Fruit fly (Drosophila melanogaster) whole organism, embryonic: ENCODE measurements around the gene Mkk4.
A peak's percentile ranks its signal among the peaks of the same experiment; 100 is the strongest.

Source experiments
- Abd-B ChIP-seq: fragments of 200-800 bp; sonication (Bioruptor generic); optimal IDR thresholded peaks from 2 replicates; lab custom pipeline; 2018; ENCODE audit warnings: missing biosample characterization, mild to moderate bottlenecking, missing genetic modification characterization, moderate library complexity
- C15 ChIP-seq: fragments of 200-800 bp; sonication (Bioruptor generic); IDR thresholded peaks from 3 replicates; pipeline ENCODE4 v1.3.6; 2022; ENCODE audit warnings: missing biosample characterization, missing genetic modification characterization
- CG10321 ChIP-seq: fragments of 200-800 bp; sonication (Bioruptor generic); IDR thresholded peaks from 2 replicates; pipeline ENCODE4 v1.3.6; 2022; ENCODE audit warnings: missing biosample characterization, missing genetic modification characterization
- CG11247 ChIP-seq: fragments of 200-800 bp; sonication (Bioruptor generic); IDR thresholded peaks from 2 replicates; pipeline ENCODE4 v1.3.6; 2022; ENCODE audit warnings: missing biosample characterization, missing genetic modification characterization
- CG12236 ChIP-seq: fragments of 200-800 bp; sonication (Bioruptor generic); optimal IDR thresholded peaks from 2 replicates; lab custom pipeline; 2016; ENCODE audit warnings: missing biosample characterization, missing genetic modification characterization
- CG12299 ChIP-seq: fragments of 200-800 bp; sonication (Bioruptor generic); optimal IDR thresholded peaks from 2 replicates; lab custom pipeline; 2018; ENCODE audit warnings: missing biosample characterization, mild to moderate bottlenecking, missing genetic modification characterization
- CG14441 ChIP-seq: fragments of 200-800 bp; sonication (Bioruptor generic); IDR thresholded peaks from 2 replicates; pipeline ENCODE4 v1.3.6; 2022; ENCODE audit warnings: missing biosample characterization, missing genetic modification characterization
- CG14965 ChIP-seq: fragments of 200-800 bp; sonication (Bioruptor generic); optimal IDR thresholded peaks from 2 replicates; lab custom pipeline; 2016; ENCODE audit warnings: missing biosample characterization, missing genetic modification characterization, borderline replicate concordance
- CG15011 ChIP-seq: fragments of 200-800 bp; sonication (Bioruptor generic); optimal IDR thresholded peaks from 3 replicates; lab custom pipeline; 2018; ENCODE audit warnings: missing biosample characterization, mild to moderate bottlenecking, missing genetic modification characterization
- CG15073 ChIP-seq: fragments of 200-800 bp; sonication (Bioruptor generic); optimal IDR thresholded peaks from 2 replicates; lab custom pipeline; 2016; ENCODE audit warnings: missing biosample characterization, missing genetic modification characterization
- CG15269 ChIP-seq: fragments of 200-800 bp; sonication (Bioruptor generic); optimal IDR thresholded peaks from 2 replicates; lab custom pipeline; 2018; ENCODE audit warnings: missing biosample characterization, mild to moderate bottlenecking, missing genetic modification characterization, moderate library complexity
- CG1647 ChIP-seq: fragments of 200-800 bp; sonication (Bioruptor generic); optimal IDR thresholded peaks from 3 replicates; lab custom pipeline; 2016; ENCODE audit warnings: missing biosample characterization, missing genetic modification characterization
- CG1792 ChIP-seq: fragments of 200-800 bp; sonication (Bioruptor generic); optimal IDR thresholded peaks from 2 replicates; lab custom pipeline; 2016; ENCODE audit warnings: missing biosample characterization, missing genetic modification characterization
- CG18476 ChIP-seq: fragments of 200-800 bp; sonication (Bioruptor generic); optimal IDR thresholded peaks from 2 replicates; lab custom pipeline; 2016; ENCODE audit warnings: missing biosample characterization, mild to moderate bottlenecking, missing genetic modification characterization
- CG18619 ChIP-seq: fragments of 200-800 bp; sonication (Bioruptor generic); optimal IDR thresholded peaks from 3 replicates; lab custom pipeline; 2017; ENCODE audit warnings: missing biosample characterization, mild to moderate bottlenecking, missing genetic modification characterization
- CG18764 ChIP-seq: fragments of 200-800 bp; sonication (Bioruptor generic); optimal IDR thresholded peaks from 3 replicates; lab custom pipeline; 2016; ENCODE audit warnings: missing biosample characterization, missing genetic modification characterization
- CG7372 ChIP-seq: fragments of 200-800 bp; sonication (Bioruptor generic); IDR thresholded peaks from 2 replicates; pipeline ENCODE4 v1.3.6; 2022; ENCODE audit warnings: missing biosample characterization, missing genetic modification characterization
- CG7928 ChIP-seq: fragments of 200-800 bp; sonication (Bioruptor generic); optimal IDR thresholded peaks from 2 replicates; lab custom pipeline; 2017; ENCODE audit warnings: missing biosample characterization, mild to moderate bottlenecking, missing genetic modification characterization
- D ChIP-seq, 2 experiments: fragments of 200-800 bp in 1 of 2; fragments of >200 bp in 1 of 2; sonication (Bioruptor generic) in 1 of 2; optimal IDR thresholded peaks; 2 replicates in 1 of 2; 3 replicates in 1 of 2; lab custom pipeline; 2017; ENCODE audit warnings: mild to moderate bottlenecking in 1 of 2, missing biosample characterization in 1 of 2, missing genetic modification characterization in 1 of 2, missing genetic modification reagents in 1 of 2
- Dek ChIP-seq: fragments of 200-800 bp; sonication (Bioruptor generic); optimal IDR thresholded peaks from 3 replicates; lab custom pipeline; 2019; ENCODE audit warnings: missing biosample characterization, mild to moderate bottlenecking, missing genetic modification characterization, moderate library complexity
- E2f1 ChIP-seq: fragments of 200-800 bp; sonication (Bioruptor generic); IDR thresholded peaks from 2 replicates; pipeline ENCODE4 v1.3.6; 2022; ENCODE audit warnings: missing biosample characterization, missing genetic modification characterization
- ERR ChIP-seq: fragments of 200-800 bp; sonication (Bioruptor generic); optimal IDR thresholded peaks from 2 replicates; lab custom pipeline; 2016; ENCODE audit warnings: missing biosample characterization, missing genetic modification characterization
- GATAe ChIP-seq: fragments of 200-800 bp; sonication (Bioruptor generic); conservative IDR thresholded peaks from 2 replicates; pipeline ENCODE4 v1.3.6; 2022; ENCODE audit warnings: missing biosample characterization, missing genetic modification characterization
- Gsc ChIP-seq: fragments of 200-800 bp; sonication (Bioruptor generic); IDR thresholded peaks from 2 replicates; pipeline ENCODE4 v1.3.6; 2022; ENCODE audit warnings: missing biosample characterization, missing genetic modification characterization
- Hr78 ChIP-seq, 2 experiments: fragments of 200-800 bp in 1 of 2; fragments of >200 bp in 1 of 2; sonication (Bioruptor generic) in 1 of 2; optimal IDR thresholded peaks; 2 replicates each; lab custom pipeline; 2017 to 2019; ENCODE audit warnings: missing biosample characterization in 2 of 2, missing genetic modification characterization in 2 of 2, mild to moderate bottlenecking in 1 of 2, moderate library complexity in 1 of 2
- Neu2 ChIP-seq: fragments of 200-800 bp; sonication (Bioruptor generic); optimal IDR thresholded peaks from 3 replicates; lab custom pipeline; 2016; ENCODE audit warnings: missing biosample characterization, missing genetic modification characterization, borderline replicate concordance
- PHDP ChIP-seq: fragments of 200-800 bp; sonication (Bioruptor generic); optimal IDR thresholded peaks from 3 replicates; lab custom pipeline; 2018; ENCODE audit warnings: missing biosample characterization, mild to moderate bottlenecking, missing genetic modification characterization, moderate library complexity
- Ptx1 ChIP-seq: fragments of 200-800 bp; sonication (Bioruptor generic); IDR thresholded peaks from 2 replicates; pipeline ENCODE4 v1.3.6; 2022; ENCODE audit warnings: missing biosample characterization, missing genetic modification characterization
- Sox100B ChIP-seq: fragments of 200-800 bp; sonication (Bioruptor generic); optimal IDR thresholded peaks from 3 replicates; lab custom pipeline; 2018; ENCODE audit warnings: missing biosample characterization, mild to moderate bottlenecking, missing genetic modification characterization
- YL-1 ChIP-seq: fragments of 200-800 bp; sonication (Bioruptor generic); optimal IDR thresholded peaks from 3 replicates; lab custom pipeline; 2017; ENCODE audit warnings: missing biosample characterization, mild to moderate bottlenecking, missing genetic modification characterization
- ap ChIP-seq: fragments of 200-800 bp; sonication (Bioruptor generic); IDR thresholded peaks from 2 replicates; pipeline ENCODE4 v1.3.6; 2022; ENCODE audit warnings: missing biosample characterization, missing genetic modification characterization
- bab2 ChIP-seq: fragments of 200-800 bp; sonication (Bioruptor generic); optimal IDR thresholded peaks from 2 replicates; lab custom pipeline; 2016; ENCODE audit warnings: missing biosample characterization, missing genetic modification characterization
- bcd ChIP-seq: fragments of 200-800 bp; sonication (Bioruptor generic); optimal IDR thresholded peaks from 2 replicates; lab custom pipeline; 2017; ENCODE audit warnings: missing biosample characterization, mild to moderate bottlenecking, missing genetic modification characterization
- crc ChIP-seq: fragments of 200-800 bp; sonication (Bioruptor generic); optimal IDR thresholded peaks from 2 replicates; lab custom pipeline; 2016; ENCODE audit warnings: missing biosample characterization, missing genetic modification characterization
- gce ChIP-seq: fragments of 200-800 bp; sonication (Bioruptor generic); IDR thresholded peaks from 3 replicates; pipeline ENCODE4 v1.3.6; 2022; ENCODE audit warnings: missing biosample characterization, missing genetic modification characterization
- gem ChIP-seq: fragments of 200-800 bp; sonication (Bioruptor generic); optimal IDR thresholded peaks from 2 replicates; lab custom pipeline; 2019; ENCODE audit warnings: missing biosample characterization, mild to moderate bottlenecking, missing genetic modification characterization, moderate library complexity
- gfzf ChIP-seq: fragments of 200-800 bp; sonication (Bioruptor generic); optimal IDR thresholded peaks from 2 replicates; lab custom pipeline; 2016; ENCODE audit warnings: missing biosample characterization, mild to moderate bottlenecking, missing genetic modification characterization, moderate library complexity
- grn ChIP-seq: fragments of 200-800 bp; sonication (Bioruptor generic); optimal IDR thresholded peaks from 3 replicates; lab custom pipeline; 2017; ENCODE audit warnings: missing biosample characterization, missing genetic modification characterization
- lola ChIP-seq, 3 experiments: fragments of >200 bp in 2 of 3; fragments of 200-800 bp in 1 of 3; sonication (Bioruptor generic) in 1 of 3; optimal IDR thresholded peaks; 2 replicates each; lab custom pipeline; 2017 to 2019; ENCODE audit warnings: missing biosample characterization in 3 of 3, missing genetic modification characterization in 3 of 3, mild to moderate bottlenecking in 1 of 3, moderate library complexity in 1 of 3
- nom ChIP-seq: fragments of 200-800 bp; sonication (Bioruptor generic); optimal IDR thresholded peaks from 2 replicates; lab custom pipeline; 2017; ENCODE audit warnings: missing biosample characterization, missing genetic modification characterization, mild to moderate bottlenecking, moderate library complexity, missing genetic modification reagents
- pfk ChIP-seq: fragments of 200-800 bp; sonication (Bioruptor generic); optimal IDR thresholded peaks from 2 replicates; lab custom pipeline; 2018; ENCODE audit warnings: missing biosample characterization, mild to moderate bottlenecking, missing genetic modification characterization, moderate library complexity
- pita ChIP-seq: fragments of 200-800 bp; sonication (Bioruptor generic); optimal IDR thresholded peaks from 2 replicates; lab custom pipeline; 2017; ENCODE audit warnings: missing biosample characterization, mild to moderate bottlenecking, missing genetic modification characterization
- prd ChIP-seq, 3 experiments: fragments of >200 bp in 2 of 3; fragments of 200-800 bp in 1 of 3; sonication (Bioruptor generic) in 1 of 3; optimal IDR thresholded peaks in 2 of 3; IDR thresholded peaks in 1 of 3; 2 replicates in 2 of 3; 3 replicates in 1 of 3; pipeline versions ENCODE4 v1.3.6 to Lab custom; 2017 to 2022; ENCODE audit warnings: missing biosample characterization in 1 of 3, missing genetic modification characterization in 1 of 3
- psq ChIP-seq: fragments of 200-800 bp; sonication (Bioruptor generic); optimal IDR thresholded peaks from 2 replicates; lab custom pipeline; 2017; ENCODE audit warnings: missing biosample characterization, missing genetic modification characterization
- sob ChIP-seq: fragments of 200-800 bp; sonication (Bioruptor generic); IDR thresholded peaks from 2 replicates; pipeline ENCODE4 v1.3.6; 2022; ENCODE audit warnings: missing biosample characterization, missing genetic modification characterization
- stc ChIP-seq: fragments of 200-800 bp; sonication (Bioruptor generic); IDR thresholded peaks from 2 replicates; pipeline ENCODE4 v1.3.6; 2022; ENCODE audit warnings: missing biosample characterization, missing genetic modification characterization
- tgo ChIP-seq: fragments of 200-800 bp; sonication (Bioruptor generic); IDR thresholded peaks from 3 replicates; pipeline ENCODE4 v1.3.6; 2022; ENCODE audit warnings: missing biosample characterization, missing genetic modification characterization
- ttk ChIP-seq: fragments of 200-800 bp; sonication (Bioruptor generic); IDR thresholded peaks from 2 replicates; pipeline ENCODE4 v2.1.2; 2022; ENCODE audit warnings: missing biosample characterization, missing genetic modification characterization
- vnd ChIP-seq: fragments of 200-800 bp; sonication (Bioruptor generic); IDR thresholded peaks from 3 replicates; pipeline ENCODE4 v1.3.6; 2022; ENCODE audit warnings: missing biosample characterization, missing genetic modification characterization; ENCODE audit not compliant: partially characterized antibody

The Mkk4 gene

DNA sequence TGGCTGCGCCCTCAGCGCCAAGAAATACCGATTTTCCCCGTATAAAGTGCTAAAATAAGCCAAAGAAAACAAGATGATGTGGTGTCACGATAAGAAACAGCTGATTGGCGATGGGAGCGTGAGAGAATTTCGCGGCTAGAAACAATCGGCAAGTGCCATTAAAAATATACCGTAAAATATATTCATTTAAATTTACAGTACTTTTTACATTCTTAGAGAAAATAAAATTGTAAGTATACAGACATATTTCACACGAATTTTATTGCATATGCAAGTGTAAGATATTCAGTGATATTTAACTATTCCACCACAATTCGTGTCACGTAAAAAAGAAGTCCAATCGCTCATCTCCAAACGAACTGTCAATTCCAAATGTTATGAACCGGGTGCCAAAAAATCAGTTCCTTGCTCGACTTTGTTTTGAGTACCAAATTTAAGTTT is 26.0 kb upstream of the Mkk4 start, which contains the start of the genes Unc50, CG11755 and CG8043 (continued):
- TF ChIP-seq CG18619 (peak; percentile 78), PHDP (no peak), YL-1 (GFP tag; lab: Kevin White, UChicago) (peak; percentile 71), C15 (GFP tag; lab: Robert Waterston, UW) (peak; percentile 16; the same call in 1 of the 3 replicates), tgo (GFP tag; lab: Robert Waterston, UW) (peak; percentile 76), grn (GFP tag; lab: Kevin White, UChicago) (peak; percentile 100), psq (GFP tag; lab: Kevin White, UChicago) (no peak), stc (GFP tag; lab: Robert Waterston, UW) (no peak), CG15073 (GFP tag; lab: Kevin White, UChicago) (no peak), CG11247 (GFP tag; lab: Robert Waterston, UW) (peak; percentile 57; the same call in 1 of the 2 replicates), sob (peak; percentile 81), vnd (GFP tag; lab: Robert Waterston, UW) (peak; percentile 98), Sox100B (GFP tag; lab: Kevin White, UChicago) (peak; percentile 73), pita (GFP tag; lab: Kevin White, UChicago) (no peak), Neu2 (GFP tag; lab: Kevin White, UChicago) (no peak), bab2 (GFP tag; lab: Kevin White, UChicago) (peak; percentile 57), lola (GFP tag; optimal IDR thresholded peaks at IDR 0.05; lab: Kevin White, UChicago) (peak in 1 of 3 experiments; percentile 82), CG15269 (tag; lab: Kevin White, UChicago) (no peak), prd (optimal IDR thresholded peaks at IDR 0.05; lab: Kevin White, UChicago) (no peak), prd (GFP tag; IDR thresholded peaks at IDR 0.05; lab: Robert Waterston, UW) (peak; percentile 79), ttk (GFP tag; lab: Robert Waterston, UW) (peak; percentile 52; the same call in 1 of the 2 replicates), E2f1 (GFP tag; lab: Robert Waterston, UW) (peak; percentile 55; the same call in 1 of the 2 replicates), CG14965 (GFP tag; lab: Kevin White, UChicago) (no peak), CG12299 (tag; lab: Kevin White, UChicago) (peak; percentile 28), nom (GFP tag; lab: Kevin White, UChicago) (no peak), CG10321 (no peak), D (optimal IDR thresholded peaks at IDR 0.05; lab: Kevin White, UChicago) (no peak), D (GFP tag; optimal IDR thresholded peaks at IDR 0.05; lab: Kevin White, UChicago) (peak; percentile 42), CG1647 (GFP tag; lab: Kevin White, UChicago) (peak; percentile 67), CG7372 (peak; percentile 59), CG7928 (peak; percentile 20), ap (GFP tag; lab: Robert Waterston, UW) (peak; percentile 34; the same call in 1 of the 2 replicates), Dek (tag; lab: Kevin White, UChicago) (peak; percentile 59), gfzf (peak; percentile 85), CG14441 (GFP tag; lab: Robert Waterston, UW) (peak; percentile 67), gem (peak; percentile 87), CG18476 (peak; percentile 54), ERR (GFP tag; lab: Kevin White, UChicago) (peak; percentile 15), CG12236 (GFP tag; lab: Kevin White, UChicago) (peak; percentile 22), crc (GFP tag; lab: Kevin White, UChicago) (peak; percentile 19), Abd-B (GFP tag; lab: Kevin White, UChicago) (peak; percentile 83), CG1792 (GFP tag; lab: Kevin White, UChicago) (no peak), Hr78 (GFP tag; optimal IDR thresholded peaks at IDR 0.05; lab: Kevin White, UChicago) (peak in 1 of 2 experiments; percentile 28), pfk (GFP tag; lab: Kevin White, UChicago) (no peak), CG15011 (GFP tag; lab: Kevin White, UChicago) (peak; percentile 53), CG18764 (GFP tag; lab: Kevin White, UChicago) (peak; percentile 55), Gsc (no peak), bcd (peak; percentile 79), gce (GFP tag; lab: Robert Waterston, UW) (no peak), GATAe (GFP tag; lab: Robert Waterston, UW) (peak; percentile 78), Ptx1 (GFP tag; lab: Robert Waterston, UW) (peak; percentile 75)
